Worm (Caenorhabditis elegans): ENCODE measurements around the gene nas-38.

nas-38 gene

ce11 chrX:599476-599875, 41.5 kb downstream of the nas-38 start, which contains the start of gene F13C5.3:
Gene F13C5.3 (minus strand): TSS chrX:599576.
- TF ChIP-seq ztf-23 (GFP tag; IDR thresholded peaks at IDR 0.05) (no peak), tab-1 (GFP tag; IDR thresholded peaks at IDR 0.05) (no peak), med-1 (GFP tag; optimal IDR thresholded peaks at IDR 0.05; ENCODE audit: insufficient read depth) (no peak), ztf-29 (GFP tag; IDR thresholded peaks at IDR 0.05) (no peak), ref-1 (GFP tag; conservative IDR thresholded peaks at IDR 0.05) (no peak), klf-2 (GFP tag; conservative IDR thresholded peaks at IDR 0.05) (no peak), T22C8.4 (GFP tag; IDR thresholded peaks at IDR 0.05) (no peak), flt-1 (GFP tag; IDR thresholded peaks at IDR 0.05) (no peak), cog-1 (tag; optimal IDR thresholded peaks at IDR 0.05) (no peak)

ce11 chrX:600671-601070, 42.7 kb downstream of the nas-38 start:
- TF ChIP-seq cog-1 (tag; optimal IDR thresholded peaks at IDR 0.05) (no peak), ref-1 (GFP tag; conservative IDR thresholded peaks at IDR 0.05) (no peak), flt-1 (GFP tag; IDR thresholded peaks at IDR 0.05) (no peak), T22C8.4 (GFP tag; IDR thresholded peaks at IDR 0.05) (no peak), klf-2 (GFP tag; conservative IDR thresholded peaks at IDR 0.05) (no peak), ztf-29 (GFP tag; IDR thresholded peaks at IDR 0.05) (no peak), tab-1 (GFP tag; IDR thresholded peaks at IDR 0.05) (no peak)

ce11 chrX:601340-601757, 43.4 kb downstream of the nas-38 start:
- peak; percentile 58; the same call in 1 of the 2 replicates for TF ChIP-seq ztf-23 (GFP tag; IDR thresholded peaks at IDR 0.05)
- no peak for TF ChIP-seq klf-2 (GFP tag; conservative IDR thresholded peaks at IDR 0.05)
- peak; percentile 73 for TF ChIP-seq flt-1 (GFP tag; IDR thresholded peaks at IDR 0.05)
- 0 out of 2 replicates have a peak, but pooled peaks have one; percentile 69 for TF ChIP-seq tab-1 (GFP tag; IDR thresholded peaks at IDR 0.05)
- no peak for TF ChIP-seq ztf-29 (GFP tag; IDR thresholded peaks at IDR 0.05)

ce11 chrX:601860-602259, 43.9 kb downstream of the nas-38 start, which contains the start of gene F13C5.1:
Gene F13C5.1 (plus strand): TSS chrX:602160.
- TF ChIP-seq cog-1 (tag; optimal IDR thresholded peaks at IDR 0.05) (no peak), ref-1 (GFP tag; conservative IDR thresholded peaks at IDR 0.05) (no peak), tab-1 (GFP tag; IDR thresholded peaks at IDR 0.05) (no peak), ztf-29 (GFP tag; IDR thresholded peaks at IDR 0.05) (no peak), flt-1 (GFP tag; IDR thresholded peaks at IDR 0.05) (no peak), med-1 (GFP tag; optimal IDR thresholded peaks at IDR 0.05; ENCODE audit: insufficient read depth) (no peak), T22C8.4 (GFP tag; IDR thresholded peaks at IDR 0.05) (no peak), klf-2 (GFP tag; conservative IDR thresholded peaks at IDR 0.05) (no peak), ztf-23 (GFP tag; IDR thresholded peaks at IDR 0.05) (no peak)

ce11 chrX:608392-608791, 50.4 kb downstream of the nas-38 start, which contains the start of gene F13C5.5:
Gene F13C5.5 (minus strand): TSS chrX:608492.
- TF ChIP-seq tab-1 (GFP tag; IDR thresholded peaks at IDR 0.05) (no peak), cog-1 (tag; optimal IDR thresholded peaks at IDR 0.05) (no peak), ztf-23 (GFP tag; IDR thresholded peaks at IDR 0.05) (no peak), klf-2 (GFP tag; conservative IDR thresholded peaks at IDR 0.05) (no peak), ztf-29 (GFP tag; IDR thresholded peaks at IDR 0.05) (no peak), med-1 (GFP tag; optimal IDR thresholded peaks at IDR 0.05; ENCODE audit: insufficient read depth) (no peak), T22C8.4 (GFP tag; IDR thresholded peaks at IDR 0.05) (no peak), flt-1 (GFP tag; IDR thresholded peaks at IDR 0.05) (no peak), ref-1 (GFP tag; conservative IDR thresholded peaks at IDR 0.05) (no peak)

ce11 chrX:609553-609952, 51.6 kb downstream of the nas-38 start:
- TF ChIP-seq klf-2 (GFP tag; conservative IDR thresholded peaks at IDR 0.05): no peak
- TF ChIP-seq ref-1 (GFP tag; conservative IDR thresholded peaks at IDR 0.05): no peak
- TF ChIP-seq tab-1 (GFP tag; IDR thresholded peaks at IDR 0.05): no peak
- no peak for TF ChIP-seq med-1 (GFP tag; optimal IDR thresholded peaks at IDR 0.05; ENCODE audit: insufficient read depth)

- TF ChIP-seq klf-2 (GFP tag; conservative IDR thresholded peaks at IDR 0.05): no peak
These were observed 54.8 kb downstream of the nas-38 start for ce11 chrX:612783-613182.

All from whole organism, midembryonic.